Worm (Caenorhabditis elegans) whole organism, L4 larva: ENCODE results near the gene F58H7.5.
"Not testable (repeated sequence)": the region's sequence is repeated elsewhere in the genome, so short reads cannot be mapped to it uniquely, and the experiment has no call there.

ENCODE experiments used
- ama-1 ChIP-seq: fragments of 150-350 bp; optimal IDR thresholded peaks from 2 replicates; lab custom pipeline; 2014; ENCODE audit warnings: inconsistent platforms, mixed read lengths
- ceh-28 ChIP-seq: fragments of 150-350 bp; optimal IDR thresholded peaks from 2 replicates; lab custom pipeline; 2014; ENCODE audit warnings: missing biosample characterization, missing genetic modification reagents, missing genetic modification characterization
- dpl-1 ChIP-seq: fragments of 150-350 bp; optimal IDR thresholded peaks from 2 replicates; lab custom pipeline; 2014; ENCODE audit warnings: missing biosample characterization, missing genetic modification reagents, missing genetic modification characterization
- fos-1 ChIP-seq: fragments of 150-350 bp; optimal IDR thresholded peaks from 2 replicates; lab custom pipeline; 2014; ENCODE audit warnings: missing biosample characterization, missing genetic modification characterization
- lim-7 ChIP-seq: fragments of 200-800 bp; sonication (Bioruptor generic); IDR thresholded peaks from 2 replicates; pipeline ENCODE4 v1.3.6; 2022; ENCODE audit warnings: missing genetic modification characterization, missing compliant biosample characterization
- lin-39 ChIP-seq: fragments of 150-350 bp; optimal IDR thresholded peaks from 2 replicates; lab custom pipeline; 2014; ENCODE audit warnings: missing biosample characterization, missing genetic modification reagents, missing genetic modification characterization
- nhr-237 ChIP-seq: sonication (generic microtip); optimal IDR thresholded peaks from 2 replicates; lab custom pipeline; 2017; ENCODE audit warnings: missing biosample characterization, missing genetic modification characterization
- nhr-76 ChIP-seq: fragments of 150-350 bp; optimal IDR thresholded peaks from 2 replicates; lab custom pipeline; 2014; ENCODE audit warnings: missing biosample characterization, missing genetic modification characterization
- unc-130 ChIP-seq: sonication (generic microtip); optimal IDR thresholded peaks from 2 replicates; lab custom pipeline; 2016; ENCODE audit warnings: missing genetic modification reagents, missing genetic modification characterization, missing compliant biosample characterization
- unc-62 ChIP-seq, 3 experiments: fragments of 150-350 bp in 1 of 3; sonication (generic microtip); optimal IDR thresholded peaks in 2 of 3; peaks in 1 of 3; 1 replicate in 1 of 3; 2 replicates in 2 of 3; lab custom pipeline; 2014 to 2017; ENCODE audit warnings: missing biosample characterization in 3 of 3, missing genetic modification characterization in 3 of 3, missing genetic modification reagents in 3 of 3, missing genotype in 1 of 3
- zfp-3 ChIP-seq: fragments of 200-800 bp; sonication (Bioruptor generic); conservative IDR thresholded peaks from 2 replicates; pipeline ENCODE4 v1.3.6; 2022; ENCODE audit warnings: missing genetic modification reagents, missing genetic modification characterization, missing compliant biosample characterization
- ztf-7 ChIP-seq: fragments of 150-350 bp; optimal IDR thresholded peaks from 2 replicates; lab custom pipeline; 2014; ENCODE audit warnings: missing biosample characterization, missing genetic modification characterization

ce11 chrIV:904963-905362 is 14.8 kb upstream of the F58H7.5 start, which contains the start of gene fbxc-12:
- not testable (repeated sequence) for TF ChIP-seq fos-1 (tag; lab: Kevin White, UChicago); nhr-237 (tag; lab: Kevin White, UChicago); unc-62 (GFP tag; optimal IDR thresholded peaks at IDR 0.05 in 1 of 2; lab: Kevin White, UChicago); unc-62 (tag; optimal IDR thresholded peaks at IDR 0.05; lab: Kevin White, UChicago); nhr-76 (tag; lab: Kevin White, UChicago); lin-39; ama-1 (lab: Kevin White, UChicago); lim-7 (GFP tag; lab: Robert Waterston, UW); ceh-28 (tag; lab: Kevin White, UChicago); unc-130 (GFP tag; lab: Kevin White, UChicago); zfp-3 (GFP tag; lab: Robert Waterston, UW); ztf-7 (tag; lab: Kevin White, UChicago); dpl-1 (GFP tag; lab: Kevin White, UChicago)
